Fruit fly (Drosophila melanogaster) whole organism, embryonic: Measurements from ENCODE around the gene CG4942.

ENCODE experiments used
- Aef1 ChIP-seq: fragments of 200-800 bp; sonication (Bioruptor generic); IDR thresholded peaks from 3 replicates; pipeline ENCODE4 v1.3.6; 2022; ENCODE audit warnings: missing biosample characterization, missing genetic modification characterization
- Atf6 ChIP-seq: fragments of 200-800 bp; sonication (Bioruptor generic); IDR thresholded peaks from 2 replicates; pipeline ENCODE4 v1.3.6; 2022; ENCODE audit warnings: missing biosample characterization, missing genetic modification characterization
- B-H2 ChIP-seq: fragments of 200-800 bp; sonication (Bioruptor generic); optimal IDR thresholded peaks from 2 replicates; lab custom pipeline; 2018; ENCODE audit warnings: missing biosample characterization, mild to moderate bottlenecking, missing genetic modification characterization
- CG1024 ChIP-seq: fragments of 200-800 bp; sonication (Bioruptor generic); IDR thresholded peaks from 2 replicates; pipeline ENCODE4 v1.3.6; 2022; ENCODE audit warnings: missing biosample characterization, missing genetic modification characterization
- CG10366 ChIP-seq: fragments of 200-800 bp; sonication (Bioruptor generic); IDR thresholded peaks from 2 replicates; pipeline ENCODE4 v1.3.6; 2022; ENCODE audit warnings: missing biosample characterization, missing genetic modification characterization
- CG10654 ChIP-seq: fragments of 200-800 bp; sonication (Bioruptor generic); optimal IDR thresholded peaks from 2 replicates; lab custom pipeline; 2016; ENCODE audit warnings: missing biosample characterization, missing genetic modification characterization
- CG11093 ChIP-seq: fragments of 200-800 bp; sonication (Bioruptor generic); IDR thresholded peaks from 3 replicates; pipeline ENCODE4 v1.3.6; 2022; ENCODE audit warnings: missing biosample characterization, missing genetic modification characterization
- CG14860 ChIP-seq: fragments of 200-800 bp; sonication (Bioruptor generic); IDR thresholded peaks from 3 replicates; pipeline ENCODE4 v1.3.6; 2022; ENCODE audit warnings: missing biosample characterization, missing genetic modification characterization; ENCODE audit not compliant: partially characterized antibody
- CG1529 ChIP-seq: fragments of 200-800 bp; sonication (Bioruptor generic); optimal IDR thresholded peaks from 3 replicates; lab custom pipeline; 2018; ENCODE audit warnings: missing biosample characterization, missing genetic modification characterization
- CG15479 ChIP-seq: fragments of 200-800 bp; sonication (Bioruptor generic); optimal IDR thresholded peaks from 3 replicates; lab custom pipeline; 2019; ENCODE audit warnings: missing biosample characterization, mild to moderate bottlenecking, missing genetic modification characterization, moderate library complexity
- CG1603 ChIP-seq: fragments of 200-800 bp; sonication (Bioruptor generic); optimal IDR thresholded peaks from 2 replicates; lab custom pipeline; 2019; ENCODE audit warnings: missing biosample characterization, mild to moderate bottlenecking, missing genetic modification characterization, moderate library complexity
- CG16815 ChIP-seq: fragments of 200-800 bp; sonication (Bioruptor generic); optimal IDR thresholded peaks from 3 replicates; lab custom pipeline; 2017; ENCODE audit warnings: missing biosample characterization, mild to moderate bottlenecking, missing genetic modification characterization
- CG17385 ChIP-seq: fragments of 200-800 bp; sonication (Bioruptor generic); optimal IDR thresholded peaks from 3 replicates; lab custom pipeline; 2018; ENCODE audit warnings: missing biosample characterization, mild to moderate bottlenecking, missing genetic modification characterization
- CG17912 ChIP-seq: fragments of 200-800 bp; sonication (Bioruptor generic); optimal IDR thresholded peaks from 2 replicates; lab custom pipeline; 2018; ENCODE audit warnings: missing biosample characterization, mild to moderate bottlenecking, missing genetic modification characterization
- CG2678 ChIP-seq: fragments of 200-800 bp; sonication (Bioruptor generic); optimal IDR thresholded peaks from 3 replicates; lab custom pipeline; 2019; ENCODE audit warnings: missing biosample characterization, mild to moderate bottlenecking, missing genetic modification characterization, moderate library complexity
- CG30403 ChIP-seq: fragments of 200-800 bp; sonication (Bioruptor generic); optimal IDR thresholded peaks from 3 replicates; lab custom pipeline; 2016; ENCODE audit warnings: missing biosample characterization, missing genetic modification characterization
- CG3065 ChIP-seq: fragments of 200-800 bp; sonication (Bioruptor generic); optimal IDR thresholded peaks from 2 replicates; lab custom pipeline; 2016; ENCODE audit warnings: missing biosample characterization, missing genetic modification characterization
- CG31365 ChIP-seq: fragments of 200-800 bp; sonication (Bioruptor generic); optimal IDR thresholded peaks from 2 replicates; lab custom pipeline; 2018; ENCODE audit warnings: missing biosample characterization, mild to moderate bottlenecking, missing genetic modification characterization
- CG32767 ChIP-seq: fragments of 200-800 bp; sonication (Bioruptor generic); IDR thresholded peaks from 2 replicates; pipeline ENCODE4 v1.3.6; 2022; ENCODE audit warnings: missing biosample characterization, missing genetic modification characterization
- CG4282 ChIP-seq: fragments of 200-800 bp; sonication (Bioruptor generic); optimal IDR thresholded peaks from 2 replicates; lab custom pipeline; 2016; ENCODE audit warnings: missing biosample characterization, missing genetic modification characterization
- CG4360 ChIP-seq: fragments of 200-800 bp; sonication (Bioruptor generic); IDR thresholded peaks from 2 replicates; pipeline ENCODE4 v1.3.6; 2022; ENCODE audit warnings: missing biosample characterization, missing genetic modification characterization
- CG6175 ChIP-seq: fragments of 200-800 bp; sonication (Bioruptor generic); IDR thresholded peaks from 3 replicates; pipeline ENCODE4 v1.3.6; 2022; ENCODE audit warnings: missing biosample characterization, missing genetic modification characterization
- CG7928 ChIP-seq: fragments of 200-800 bp; sonication (Bioruptor generic); optimal IDR thresholded peaks from 2 replicates; lab custom pipeline; 2017; ENCODE audit warnings: missing biosample characterization, mild to moderate bottlenecking, missing genetic modification characterization
- CG9876 ChIP-seq: fragments of 200-800 bp; sonication (Bioruptor generic); optimal IDR thresholded peaks from 2 replicates; lab custom pipeline; 2016; ENCODE audit warnings: missing biosample characterization, missing genetic modification characterization
- HHEX ChIP-seq: fragments of 200-800 bp; sonication (Bioruptor generic); optimal IDR thresholded peaks from 3 replicates; lab custom pipeline; 2017; ENCODE audit warnings: missing biosample characterization, mild to moderate bottlenecking, missing genetic modification characterization, missing genetic modification reagents
- Hsf ChIP-seq: fragments of 200-800 bp; sonication (Bioruptor generic); optimal IDR thresholded peaks from 3 replicates; lab custom pipeline; 2016; ENCODE audit warnings: missing biosample characterization, missing genetic modification characterization
- Jarid2 ChIP-seq: fragments of 200-800 bp; sonication (Bioruptor generic); optimal IDR thresholded peaks from 3 replicates; lab custom pipeline; 2017; ENCODE audit warnings: mild to moderate bottlenecking, missing biosample characterization, missing genetic modification reagents, missing genetic modification characterization
- Kr ChIP-seq: fragments of 200-800 bp; sonication (Bioruptor generic); optimal IDR thresholded peaks from 2 replicates; lab custom pipeline; 2017; ENCODE audit warnings: missing biosample characterization, mild to moderate bottlenecking, missing genetic modification characterization
- Lpt ChIP-seq: fragments of >200 bp; optimal IDR thresholded peaks from 2 replicates; lab custom pipeline; 2018; ENCODE audit warnings: missing biosample characterization, missing genetic modification characterization
- MESR4 ChIP-seq: fragments of 200-800 bp; sonication (Bioruptor generic); optimal IDR thresholded peaks from 2 replicates; lab custom pipeline; 2018; ENCODE audit warnings: missing biosample characterization, mild to moderate bottlenecking, missing genetic modification characterization, moderate library complexity
- Myb ChIP-seq: fragments of 200-800 bp; sonication (Bioruptor generic); optimal IDR thresholded peaks from 2 replicates; lab custom pipeline; 2016; ENCODE audit warnings: missing biosample characterization, missing genetic modification characterization
- Nf-YC ChIP-seq: fragments of 200-800 bp; optimal IDR thresholded peaks from 3 replicates; lab custom pipeline; 2019; ENCODE audit warnings: missing biosample characterization, mild to moderate bottlenecking, missing genetic modification characterization, moderate library complexity
- Ptx1 ChIP-seq: fragments of 200-800 bp; sonication (Bioruptor generic); IDR thresholded peaks from 2 replicates; pipeline ENCODE4 v1.3.6; 2022; ENCODE audit warnings: missing biosample characterization, missing genetic modification characterization
- Rx ChIP-seq: fragments of 200-800 bp; sonication (Bioruptor generic); IDR thresholded peaks from 2 replicates; pipeline ENCODE4 v1.3.6; 2022; ENCODE audit warnings: missing biosample characterization, missing genetic modification characterization
- Six4 ChIP-seq: fragments of 200-800 bp; sonication (Bioruptor generic); optimal IDR thresholded peaks from 2 replicates; lab custom pipeline; 2016; ENCODE audit warnings: missing biosample characterization, missing genetic modification characterization
- aop ChIP-seq: fragments of 200-800 bp; sonication (Bioruptor generic); IDR thresholded peaks from 2 replicates; pipeline ENCODE4 v1.3.6; 2022; ENCODE audit warnings: missing biosample characterization, missing genetic modification characterization
- ci ChIP-seq: fragments of 200-800 bp; sonication (Bioruptor generic); IDR thresholded peaks from 3 replicates; pipeline ENCODE4 v1.3.6; 2022; ENCODE audit warnings: missing biosample characterization, missing genetic modification characterization
- dan ChIP-seq: fragments of 200-800 bp; sonication (Bioruptor generic); IDR thresholded peaks from 2 replicates; pipeline ENCODE4 v1.3.6; 2022; ENCODE audit warnings: missing biosample characterization, missing genetic modification characterization
- kni ChIP-seq: fragments of 200-800 bp; sonication (Bioruptor generic); optimal IDR thresholded peaks from 3 replicates; lab custom pipeline; 2017; ENCODE audit warnings: mild to moderate bottlenecking, missing biosample characterization, missing genetic modification reagents, missing genetic modification characterization
- nau ChIP-seq: fragments of 200-800 bp; sonication (Bioruptor generic); optimal IDR thresholded peaks from 3 replicates; lab custom pipeline; 2017; ENCODE audit warnings: missing biosample characterization, mild to moderate bottlenecking, missing genetic modification characterization, missing genetic modification reagents
- oc ChIP-seq: fragments of 200-800 bp; sonication (Bioruptor generic); optimal IDR thresholded peaks from 2 replicates; lab custom pipeline; 2018; ENCODE audit warnings: missing biosample characterization, mild to moderate bottlenecking, missing genetic modification characterization, moderate library complexity
- pfk ChIP-seq: fragments of 200-800 bp; sonication (Bioruptor generic); optimal IDR thresholded peaks from 2 replicates; lab custom pipeline; 2018; ENCODE audit warnings: missing biosample characterization, mild to moderate bottlenecking, missing genetic modification characterization, moderate library complexity
- pros ChIP-seq: fragments of 200-800 bp; sonication (Bioruptor generic); optimal IDR thresholded peaks from 3 replicates; lab custom pipeline; 2019; ENCODE audit warnings: missing biosample characterization, mild to moderate bottlenecking, missing genetic modification characterization, moderate library complexity
- repo ChIP-seq: fragments of 200-800 bp; sonication (Bioruptor generic); optimal IDR thresholded peaks from 2 replicates; lab custom pipeline; 2016; ENCODE audit warnings: missing biosample characterization, missing genetic modification characterization
- rib ChIP-seq: fragments of 200-800 bp; sonication (Bioruptor generic); IDR thresholded peaks from 2 replicates; pipeline ENCODE4 v1.3.6; 2022; ENCODE audit warnings: missing biosample characterization, missing genetic modification characterization
- sens-2 ChIP-seq: fragments of 200-800 bp; sonication (Bioruptor generic); IDR thresholded peaks from 2 replicates; pipeline ENCODE4 v1.3.6; 2022; ENCODE audit warnings: missing biosample characterization, missing genetic modification characterization
- seq ChIP-seq: fragments of 200-800 bp; sonication (Bioruptor generic); IDR thresholded peaks from 2 replicates; pipeline ENCODE4 v1.3.6; 2022; ENCODE audit warnings: missing biosample characterization, missing genetic modification characterization
- sqz ChIP-seq: fragments of 200-800 bp; sonication (Bioruptor generic); optimal IDR thresholded peaks from 3 replicates; lab custom pipeline; 2018; ENCODE audit warnings: missing biosample characterization, mild to moderate bottlenecking, missing genetic modification characterization
- trh ChIP-seq: fragments of 200-800 bp; sonication (Bioruptor generic); optimal IDR thresholded peaks from 2 replicates; lab custom pipeline; 2016; ENCODE audit warnings: missing biosample characterization, missing genetic modification characterization
- wdn ChIP-seq: fragments of 200-800 bp; sonication (Bioruptor generic); IDR thresholded peaks from 2 replicates; pipeline ENCODE4 v1.3.6; 2022; ENCODE audit warnings: missing biosample characterization, missing genetic modification characterization
- zen2 ChIP-seq: fragments of 200-800 bp; sonication (Bioruptor generic); IDR thresholded peaks from 3 replicates; pipeline ENCODE4 v1.3.6; 2022; ENCODE audit warnings: missing biosample characterization, missing genetic modification characterization; ENCODE audit not compliant: partially characterized antibody
- zfh1 ChIP-seq: fragments of 200-800 bp; sonication (Bioruptor generic); IDR thresholded peaks from 3 replicates; pipeline ENCODE4 v1.3.6; 2022; ENCODE audit warnings: missing biosample characterization, missing genetic modification characterization

The CG4942 gene

dm6 chr3L:9023627-9024026 lies 49.3 kb upstream of the CG4942 start (continued):
- TF ChIP-seq CG9876 (GFP tag; lab: Kevin White, UChicago) = no peak
- no peak for TF ChIP-seq CG7928 (GFP tag; lab: Kevin White, UChicago)
- no peak for TF ChIP-seq Kr (GFP tag; lab: Kevin White, UChicago)
- TF ChIP-seq trh (GFP tag; lab: Kevin White, UChicago) = peak; percentile 9
- TF ChIP-seq seq (GFP tag; lab: Robert Waterston, UW) = no peak
- TF ChIP-seq CG1529 (GFP tag; lab: Kevin White, UChicago) = peak; percentile 28
- TF ChIP-seq CG15479 (GFP tag; lab: Kevin White, UChicago) = peak; percentile 80
- no peak for TF ChIP-seq CG10654
- TF ChIP-seq CG10366 (GFP tag; lab: Robert Waterston, UW) = peak; percentile 31
- TF ChIP-seq Aef1 (GFP tag; lab: Robert Waterston, UW) = 0 out of 3 replicates have a peak, but pooled peaks have one; percentile 15
- TF ChIP-seq Rx (GFP tag; lab: Robert Waterston, UW) = 0 out of 2 replicates have a peak, but pooled peaks have one; percentile 5
- peak; percentile 91 for TF ChIP-seq zfh1 (GFP tag; lab: Robert Waterston, UW)
- TF ChIP-seq Atf6 (GFP tag; lab: Robert Waterston, UW) = no peak
- no peak for TF ChIP-seq Lpt
- peak; percentile 17 for TF ChIP-seq Myb (GFP tag; lab: Kevin White, UChicago)
- no peak for TF ChIP-seq pros (GFP tag; lab: Kevin White, UChicago)
- TF ChIP-seq CG14860 (GFP tag; lab: Robert Waterston, UW) = no peak
- peak; percentile 74 for TF ChIP-seq CG1603
- peak; percentile 42; the same call in 1 of the 2 replicates for TF ChIP-seq Ptx1 (GFP tag; lab: Robert Waterston, UW)
- peak; percentile 72 for TF ChIP-seq Hsf (GFP tag; lab: Kevin White, UChicago)
- TF ChIP-seq rib = no peak
- TF ChIP-seq B-H2 (GFP tag; lab: Kevin White, UChicago) = no peak
- TF ChIP-seq dan (GFP tag; lab: Robert Waterston, UW) = peak; percentile 69
- peak; percentile 74 for TF ChIP-seq CG1024 (GFP tag; lab: Robert Waterston, UW)
- TF ChIP-seq CG6175 (GFP tag; lab: Robert Waterston, UW) = no peak
- no peak for TF ChIP-seq CG3065 (GFP tag; lab: Kevin White, UChicago)
- TF ChIP-seq CG16815 (GFP tag; lab: Kevin White, UChicago) = peak; percentile 75
- TF ChIP-seq CG4282 (GFP tag; lab: Kevin White, UChicago) = no peak
- TF ChIP-seq kni (GFP tag; lab: Kevin White, UChicago) = no peak
- no peak for TF ChIP-seq CG31365 (tag; lab: Kevin White, UChicago)
- TF ChIP-seq CG30403 = peak; percentile 51
- TF ChIP-seq sens-2 (GFP tag; lab: Robert Waterston, UW) = peak; percentile 10; the same call in 1 of the 2 replicates
- TF ChIP-seq CG11093 (GFP tag; lab: Robert Waterston, UW) = no peak; the same call in 2 of the 3 replicates
- TF ChIP-seq wdn (GFP tag; lab: Robert Waterston, UW) = no peak
- TF ChIP-seq sqz (GFP tag; lab: Kevin White, UChicago) = peak; percentile 11
- TF ChIP-seq Six4 (GFP tag; lab: Kevin White, UChicago) = peak; percentile 43
- TF ChIP-seq repo = no peak
- no peak for TF ChIP-seq aop (GFP tag; lab: Robert Waterston, UW)
- no peak for TF ChIP-seq nau
- no peak for TF ChIP-seq Jarid2 (GFP tag; lab: Kevin White, UChicago)
- no peak for TF ChIP-seq Nf-YC (tag; lab: Kevin White, UChicago)
- peak; percentile 47 for TF ChIP-seq CG17385 (GFP tag; lab: Kevin White, UChicago)
- peak; percentile 7 for TF ChIP-seq MESR4 (GFP tag; lab: Kevin White, UChicago)
- TF ChIP-seq oc (tag; lab: Kevin White, UChicago) = no peak
- no peak for TF ChIP-seq CG4360
- TF ChIP-seq zen2 (GFP tag; lab: Robert Waterston, UW) = no peak
- peak; percentile 71 for TF ChIP-seq CG2678 (tag; lab: Kevin White, UChicago)
- peak; percentile 20 for TF ChIP-seq HHEX (GFP tag; lab: Kevin White, UChicago)
- TF ChIP-seq CG17912 (GFP tag; lab: Kevin White, UChicago) = no peak
- no peak for TF ChIP-seq CG32767 (GFP tag; lab: Robert Waterston, UW)
- no peak for TF ChIP-seq pfk (GFP tag; lab: Kevin White, UChicago)
- peak; percentile 66 for TF ChIP-seq ci
